Fruit fly (Drosophila melanogaster) S2 (cell line): ENCODE measurements around the gene CG15254.
"Not testable (repeated sequence)": the region's sequence is repeated elsewhere in the genome, so short reads cannot be mapped to it uniquely, and the experiment has no call there.

Source experiments
- CG8478 ChIP-seq: fragments of >200 bp; optimal IDR thresholded peaks from 2 replicates; lab custom pipeline; 2018
- CTCF ChIP-seq, 2 experiments: fragments of >200 bp; optimal IDR thresholded peaks; 2 replicates each; lab custom pipeline; 2018

CG15254 gene

dm6 chr2L:15614728-15615127, at the start of gene CG15254:
Gene CG15254, minus strand, starts transcription at chr2L:15614828.
- TF ChIP-seq CTCF (optimal IDR thresholded peaks at IDR 0.05; lab: Kevin White, UChicago) (no peak), CG8478 (lab: Kevin White, UChicago) (no peak)

dm6 chr2L:15660741-15661140, 46.1 kb upstream of the CG15254 start, which contains the start of gene CG18477:
Gene CG18477, plus strand, starts transcription at chr2L:15661041.
- not testable (repeated sequence) for TF ChIP-seq CTCF (optimal IDR thresholded peaks at IDR 0.05; lab: Kevin White, UChicago); CG8478 (lab: Kevin White, UChicago)

dm6 chr2L:15659374-15659773, 44.7 kb upstream of the CG15254 start, which contains the start of gene CG44141:
Gene CG44141, minus strand, starts transcription at chr2L:15659474.
- TF ChIP-seq CTCF (optimal IDR thresholded peaks at IDR 0.05; lab: Kevin White, UChicago); CG8478 (lab: Kevin White, UChicago): not testable (repeated sequence)

dm6 chr2L:15643791-15644190, 29.2 kb upstream of the CG15254 start:
- TF ChIP-seq CG8478 (lab: Kevin White, UChicago) = no peak
- TF ChIP-seq CTCF (optimal IDR thresholded peaks at IDR 0.05; lab: Kevin White, UChicago) = peak; percentile 78 to 81

- TF ChIP-seq CG8478 (lab: Kevin White, UChicago) (no peak), CTCF (optimal IDR thresholded peaks at IDR 0.05; lab: Kevin White, UChicago) (no peak)
These were observed 27.0 kb upstream of the CG15254 start for dm6 chr2L:15641668-15642067.

- no peak for TF ChIP-seq CTCF (optimal IDR thresholded peaks at IDR 0.05; lab: Kevin White, UChicago)
- TF ChIP-seq CG8478 (lab: Kevin White, UChicago) = no peak
These were observed 15.1 kb upstream of the CG15254 start, which contains the start of gene CG18480 for dm6 chr2L:15629596-15630168. Gene CG18480, plus strand, starts transcription at chr2L:15630002.

dm6 chr2L:15628378-15628777, 13.8 kb upstream of the CG15254 start, which contains the start of gene CG7631:
Gene CG7631, plus strand, starts transcription at chr2L:15628678.
- TF ChIP-seq CTCF (optimal IDR thresholded peaks at IDR 0.05; lab: Kevin White, UChicago) (no peak), CG8478 (lab: Kevin White, UChicago) (no peak)

- TF ChIP-seq CG8478 (lab: Kevin White, UChicago) (no peak), CTCF (optimal IDR thresholded peaks at IDR 0.05; lab: Kevin White, UChicago) (no peak)
These were observed 8.8 kb upstream of the CG15254 start, which contains the start of gene Or35a for dm6 chr2L:15623458-15623857. Gene Or35a, minus strand, starts transcription at chr2L:15623558.

dm6 chr2L:15616697-15617096, 2.1 kb upstream of the CG15254 start, which contains the start of gene CG11865:
Gene CG11865, plus strand, starts transcription at chr2L:15616997.
- TF ChIP-seq CG8478 (lab: Kevin White, UChicago) = no peak
- TF ChIP-seq CTCF (optimal IDR thresholded peaks at IDR 0.05; lab: Kevin White, UChicago) = no peak

dm6 chr2L:15616251-15616650, 1.6 kb upstream of the CG15254 start, which contains the start of gene CG15253:
Gene CG15253, minus strand, starts transcription at chr2L:15616351.
- TF ChIP-seq CTCF (optimal IDR thresholded peaks at IDR 0.05; lab: Kevin White, UChicago) (no peak), CG8478 (lab: Kevin White, UChicago) (no peak)

- no peak for TF ChIP-seq CTCF (optimal IDR thresholded peaks at IDR 0.05; lab: Kevin White, UChicago)
- TF ChIP-seq CG8478 (lab: Kevin White, UChicago) = no peak
These were observed 1.2 kb downstream of the CG15254 start, which contains the start of gene Semp1 for dm6 chr2L:15613285-15613912. Gene Semp1, minus strand, starts transcription at chr2L:15613335.

- TF ChIP-seq CTCF (optimal IDR thresholded peaks at IDR 0.05; lab: Kevin White, UChicago) = no peak
- no peak for TF ChIP-seq CG8478 (lab: Kevin White, UChicago)
These were observed 2.8 kb downstream of the CG15254 start, which contains the start of gene CG15255 for dm6 chr2L:15611669-15612308. Gene CG15255, minus strand, starts transcription at chr2L:15611719.

dm6 chr2L:15609139-15609538, 5.5 kb downstream of the CG15254 start:
- TF ChIP-seq CTCF (optimal IDR thresholded peaks at IDR 0.05; lab: Kevin White, UChicago) = no peak
- no peak for TF ChIP-seq CG8478 (lab: Kevin White, UChicago)
